Worm (Caenorhabditis elegans) whole organism, late embryonic: Measurements from ENCODE around the gene fbxa-153.

Experiments used
- C08G9.2 ChIP-seq: sonication (generic microtip); optimal IDR thresholded peaks from 2 replicates; lab custom pipeline; 2016; ENCODE audit warnings: mild to moderate bottlenecking, missing genetic modification characterization, moderate library complexity, missing compliant biosample characterization
- C38D4.7 ChIP-seq: fragments of 200-800 bp; sonication (Bioruptor generic); optimal IDR thresholded peaks from 2 replicates; lab custom pipeline; 2018; ENCODE audit warnings: mild to moderate bottlenecking, missing genetic modification characterization, moderate library complexity, missing compliant biosample characterization
- F13H6.1 ChIP-seq: sonication (generic microtip); optimal IDR thresholded peaks from 2 replicates; lab custom pipeline; 2016; ENCODE audit warnings: missing genetic modification characterization, missing compliant biosample characterization
- K02D7.2 ChIP-seq: sonication (generic microtip); optimal IDR thresholded peaks from 2 replicates; lab custom pipeline; 2017; ENCODE audit warnings: mild to moderate bottlenecking, missing genetic modification characterization, missing compliant biosample characterization
- K09A11.1 ChIP-seq: sonication (generic microtip); optimal IDR thresholded peaks from 2 replicates; lab custom pipeline; 2017; ENCODE audit warnings: antibody characterized with exemption, mild to moderate bottlenecking, missing genetic modification characterization, missing compliant biosample characterization; ENCODE audit not compliant: insufficient read depth
- T23F11.4 ChIP-seq: fragments of 200-800 bp; sonication (Bioruptor generic); optimal IDR thresholded peaks from 2 replicates; lab custom pipeline; 2018; ENCODE audit warnings: mild to moderate bottlenecking, missing genetic modification characterization, missing compliant biosample characterization
- ama-1 ChIP-seq: fragments of 150-350 bp; optimal IDR thresholded peaks from 2 replicates; lab custom pipeline; 2014
- ceh-2 ChIP-seq: sonication (generic microtip); optimal IDR thresholded peaks from 2 replicates; lab custom pipeline; 2016; ENCODE audit warnings: missing genotype, missing genetic modification characterization, missing compliant biosample characterization
- ceh-24 ChIP-seq: sonication (generic microtip); optimal IDR thresholded peaks from 2 replicates; lab custom pipeline; 2016; ENCODE audit warnings: mild to moderate bottlenecking, missing genetic modification characterization, missing compliant biosample characterization
- ceh-30 ChIP-seq: fragments of 150-350 bp; optimal IDR thresholded peaks from 2 replicates; lab custom pipeline; 2014; ENCODE audit warnings: missing biosample characterization, missing genetic modification characterization
- ceh-48 ChIP-seq: sonication (generic microtip); optimal IDR thresholded peaks from 2 replicates; lab custom pipeline; 2016; ENCODE audit warnings: missing genetic modification characterization, inconsistent platforms, missing compliant biosample characterization
- ceh-9 ChIP-seq: sonication (generic microtip); optimal IDR thresholded peaks from 2 replicates; lab custom pipeline; 2016; ENCODE audit warnings: mild to moderate bottlenecking, missing genetic modification characterization, inconsistent platforms, missing compliant biosample characterization
- che-1 ChIP-seq: sonication (generic microtip); optimal IDR thresholded peaks from 2 replicates; lab custom pipeline; 2016; ENCODE audit warnings: mild to moderate bottlenecking, missing genetic modification characterization, missing compliant biosample characterization
- dmd-4 ChIP-seq: sonication (generic microtip); optimal IDR thresholded peaks from 2 replicates; lab custom pipeline; 2016; ENCODE audit warnings: borderline replicate concordance, missing genetic modification characterization, missing compliant biosample characterization
- elt-2 ChIP-seq: sonication (generic microtip); optimal IDR thresholded peaks from 2 replicates; lab custom pipeline; 2016; ENCODE audit warnings: missing genetic modification reagents, missing genetic modification characterization, missing compliant biosample characterization
- elt-4 ChIP-seq: sonication (generic microtip); optimal IDR thresholded peaks from 2 replicates; lab custom pipeline; 2016; ENCODE audit warnings: missing genetic modification characterization, missing compliant biosample characterization
- ets-4 ChIP-seq: sonication (generic microtip); optimal IDR thresholded peaks from 2 replicates; lab custom pipeline; 2016; ENCODE audit warnings: missing genetic modification characterization, missing compliant biosample characterization
- eyg-1 ChIP-seq: sonication (generic microtip); optimal IDR thresholded peaks from 2 replicates; lab custom pipeline; 2016; ENCODE audit warnings: missing genotype, missing genetic modification characterization, missing compliant biosample characterization
- fkh-10 ChIP-seq: fragments of 150-350 bp; optimal IDR thresholded peaks from 2 replicates; lab custom pipeline; 2014; ENCODE audit warnings: missing biosample characterization, missing genetic modification reagents, missing genetic modification characterization
- hlh-15 ChIP-seq: sonication (generic microtip); optimal IDR thresholded peaks from 2 replicates; lab custom pipeline; 2016; ENCODE audit warnings: missing genetic modification characterization, missing compliant biosample characterization
- hlh-8 ChIP-seq: sonication (generic microtip); optimal IDR thresholded peaks from 2 replicates; lab custom pipeline; 2016; ENCODE audit warnings: missing genotype, missing genetic modification characterization, missing compliant biosample characterization
- madf-2 ChIP-seq: sonication (generic microtip); optimal IDR thresholded peaks from 2 replicates; lab custom pipeline; 2017; ENCODE audit warnings: missing genetic modification characterization, missing compliant biosample characterization
- nfya-1 ChIP-seq: sonication (generic microtip); optimal IDR thresholded peaks from 2 replicates; lab custom pipeline; 2017; ENCODE audit warnings: missing genetic modification characterization, mild to moderate bottlenecking, missing compliant biosample characterization, antibody characterized with exemption, moderate library complexity
- nhr-11 ChIP-seq: fragments of 150-350 bp; optimal IDR thresholded peaks from 2 replicates; lab custom pipeline; 2014; ENCODE audit warnings: missing biosample characterization, missing genetic modification characterization
- nhr-232 ChIP-seq: sonication (generic microtip); optimal IDR thresholded peaks from 2 replicates; lab custom pipeline; 2016; ENCODE audit warnings: missing genetic modification characterization, missing compliant biosample characterization
- pag-3 ChIP-seq: sonication (generic microtip); optimal IDR thresholded peaks from 2 replicates; lab custom pipeline; 2016; ENCODE audit warnings: missing compliant biosample characterization, missing genetic modification characterization, borderline replicate concordance
- pha-4 ChIP-seq: fragments of 150-350 bp; optimal IDR thresholded peaks from 2 replicates; lab custom pipeline; 2018; ENCODE audit warnings: missing biosample characterization, missing genetic modification reagents, missing genetic modification characterization
- pqm-1 ChIP-seq: sonication (generic microtip); optimal IDR thresholded peaks from 2 replicates; lab custom pipeline; 2016; ENCODE audit warnings: missing genetic modification characterization, missing compliant biosample characterization
- pros-1 ChIP-seq: fragments of 150-350 bp; optimal IDR thresholded peaks from 2 replicates; lab custom pipeline; 2014; ENCODE audit warnings: missing biosample characterization, missing genetic modification reagents, missing genetic modification characterization
- sdc-2 ChIP-seq: sonication (generic microtip); optimal IDR thresholded peaks from 2 replicates; lab custom pipeline; 2016; ENCODE audit warnings: missing genotype, missing genetic modification characterization, missing compliant biosample characterization
- sox-2 ChIP-seq: fragments of 200-800 bp; sonication (Bioruptor generic); IDR thresholded peaks from 2 replicates; pipeline ENCODE4 v1.3.6; 2022; ENCODE audit warnings: missing genetic modification reagents, missing genetic modification characterization, missing compliant biosample characterization
- syd-9 ChIP-seq: sonication (generic microtip); optimal IDR thresholded peaks from 2 replicates; lab custom pipeline; 2016; ENCODE audit warnings: mild to moderate bottlenecking, missing genetic modification characterization, moderate library complexity, missing compliant biosample characterization
- tbx-2 ChIP-seq: sonication (generic microtip); optimal IDR thresholded peaks from 2 replicates; lab custom pipeline; 2016; ENCODE audit warnings: missing genetic modification characterization, missing compliant biosample characterization
- tbx-7 ChIP-seq: sonication (generic microtip); optimal IDR thresholded peaks from 2 replicates; lab custom pipeline; 2016; ENCODE audit warnings: missing genotype, missing genetic modification characterization, missing compliant biosample characterization
- ttx-3 ChIP-seq: sonication (generic microtip); optimal IDR thresholded peaks from 2 replicates; lab custom pipeline; 2016; ENCODE audit warnings: missing genetic modification reagents, missing genetic modification characterization, missing compliant biosample characterization
- unc-3 ChIP-seq, 2 experiments: fragments of 200-800 bp in 1 of 2; sonication (Bioruptor generic) in 1 of 2; sonication (generic microtip) in 1 of 2; conservative IDR thresholded peaks in 1 of 2; optimal IDR thresholded peaks in 1 of 2; 2 replicates each; pipeline versions ENCODE4 v1.3.6 to Lab custom; 2016 to 2022; ENCODE audit warnings: missing compliant biosample characterization in 2 of 2, missing genetic modification characterization in 2 of 2, missing genetic modification reagents in 1 of 2
- unc-55 ChIP-seq: sonication (generic microtip); optimal IDR thresholded peaks from 2 replicates; lab custom pipeline; 2017; ENCODE audit warnings: missing biosample characterization, missing genetic modification reagents, missing genetic modification characterization
- unc-86 ChIP-seq: sonication (generic microtip); optimal IDR thresholded peaks from 2 replicates; lab custom pipeline; 2016; ENCODE audit warnings: missing genetic modification characterization, missing compliant biosample characterization
- ztf-16 ChIP-seq: sonication (generic microtip); optimal IDR thresholded peaks from 2 replicates; lab custom pipeline; 2017; ENCODE audit warnings: missing genetic modification characterization, missing compliant biosample characterization

fbxa-153 gene

ce11 chrV:15621518-15621917, 11.3 kb upstream of the fbxa-153 start, which contains the start of gene C55A1.1:
Gene C55A1.1, plus strand, starts transcription at chrV:15621818.
- TF ChIP-seq C38D4.7 (GFP tag; lab: Kevin White, UChicago) (no peak), K02D7.2 (tag; lab: Kevin White, UChicago) (no peak), elt-4 (no peak), che-1 (tag; lab: Kevin White, UChicago) (no peak), ama-1 (no peak), sox-2 (GFP tag; lab: Robert Waterston, UW) (no peak)

- no peak for TF ChIP-seq dmd-4 (tag; lab: Kevin White, UChicago)
- no peak for TF ChIP-seq pha-4 (tag; lab: Kevin White, UChicago)
- TF ChIP-seq eyg-1 (tag; lab: Kevin White, UChicago), result no peak
- no peak for TF ChIP-seq hlh-15 (tag; lab: Kevin White, UChicago)
- no peak for TF ChIP-seq elt-2 (tag; lab: Kevin White, UChicago)
- no peak for TF ChIP-seq pqm-1 (tag; lab: Kevin White, UChicago)
- no peak for TF ChIP-seq elt-4
- no peak for TF ChIP-seq syd-9 (tag; lab: Kevin White, UChicago)
- no peak for TF ChIP-seq madf-2 (tag; lab: Kevin White, UChicago)
- no peak for TF ChIP-seq nhr-232 (tag; lab: Kevin White, UChicago)
- no peak for TF ChIP-seq sdc-2 (tag; lab: Kevin White, UChicago)
- no peak for TF ChIP-seq ama-1
Measured at ce11 chrV:15614534-15614933, 4.3 kb upstream of the fbxa-153 start.

ce11 chrV:15612886-15613285, 2.7 kb upstream of the fbxa-153 start, which contains the start of gene str-263:
Gene str-263, plus strand, starts transcription at chrV:15613186.
- TF ChIP-seq tbx-2 (no peak), unc-86 (tag; lab: Kevin White, UChicago) (no peak), hlh-8 (tag; lab: Kevin White, UChicago) (no peak), nhr-11 (tag; lab: Kevin White, UChicago) (no peak), tbx-7 (tag; lab: Kevin White, UChicago) (no peak), K09A11.1 (tag; lab: Kevin White, UChicago) (no peak), ztf-16 (tag; lab: Kevin White, UChicago) (no peak), pros-1 (tag; lab: Kevin White, UChicago) (no peak), ceh-24 (tag; lab: Kevin White, UChicago) (no peak), dmd-4 (tag; lab: Kevin White, UChicago) (no peak), T23F11.4 (no peak), ceh-48 (no peak), nfya-1 (tag; lab: Kevin White, UChicago) (no peak), ets-4 (tag; lab: Kevin White, UChicago) (no peak)

ce11 chrV:15605045-15605444, 5.1 kb downstream of the fbxa-153 start, which contains the start of gene fbxa-154:
Gene fbxa-154, minus strand, starts transcription at chrV:15605145.
- TF ChIP-seq nhr-11 (tag; lab: Kevin White, UChicago) (no peak), tbx-2 (no peak), K02D7.2 (tag; lab: Kevin White, UChicago) (no peak), sdc-2 (tag; lab: Kevin White, UChicago) (no peak), unc-55 (no peak), syd-9 (tag; lab: Kevin White, UChicago) (no peak), eyg-1 (tag; lab: Kevin White, UChicago) (no peak), nfya-1 (tag; lab: Kevin White, UChicago) (no peak), unc-3 (GFP tag; conservative IDR thresholded peaks at IDR 0.05; lab: Robert Waterston, UW) (no peak), unc-3 (tag; optimal IDR thresholded peaks at IDR 0.05; lab: Kevin White, UChicago) (no peak)

- TF ChIP-seq pag-3 (tag; lab: Kevin White, UChicago) (no peak), ceh-30 (tag; lab: Kevin White, UChicago) (no peak), fkh-10 (no peak), F13H6.1 (tag; lab: Kevin White, UChicago) (no peak), C08G9.2 (tag; lab: Kevin White, UChicago) (no peak), K02D7.2 (tag; lab: Kevin White, UChicago) (no peak), ceh-2 (no peak), ttx-3 (tag; lab: Kevin White, UChicago) (no peak), dmd-4 (tag; lab: Kevin White, UChicago) (no peak), ceh-9 (tag; lab: Kevin White, UChicago) (no peak)
- TF ChIP-seq, all 69 proteins: peak for 0
Measured at ce11 chrV:15602253-15602652, 7.9 kb downstream of the fbxa-153 start, which contains the start of gene fbxa-152. Gene fbxa-152, minus strand, starts transcription at chrV:15602353.
